Worm (Caenorhabditis elegans) whole organism, L4/young adult: ENCODE data around the gene C08B6.5.

Experiments
- W03F9.2 ChIP-seq: fragments of 150-350 bp; optimal IDR thresholded peaks from 2 replicates; lab custom pipeline; 2014; ENCODE audit warnings: missing biosample characterization, missing genetic modification characterization
- dao-5 ChIP-seq: sonication (generic microtip); optimal IDR thresholded peaks from 2 replicates; lab custom pipeline; 2016; ENCODE audit warnings: missing genotype, missing genetic modification characterization, moderate library complexity, missing compliant biosample characterization
- him-1 ChIP-seq: sonication (generic microtip); optimal IDR thresholded peaks from 2 replicates; lab custom pipeline; 2016; ENCODE audit warnings: missing genotype, missing genetic modification reagents, missing genetic modification characterization, missing compliant biosample characterization

- TF ChIP-seq dao-5 (tag; lab: Kevin White, UChicago) (no peak), him-1 (tag; lab: Kevin White, UChicago) (no peak), W03F9.2 (tag; lab: Kevin White, UChicago) (no peak)
Observed at ce11 chrV:10096932-10097331, 20.6 kb upstream of the C08B6.5 start.
